Fruit fly (Drosophila melanogaster) whole organism: ENCODE data around the gene CG1271.

Experiments
- CG8478 ChIP-seq: fragments of >200 bp; optimal IDR thresholded peaks from 2 replicates; lab custom pipeline; 2018; ENCODE audit warnings: inconsistent platforms
- pan ChIP-seq: fragments of >200 bp; optimal IDR thresholded peaks from 2 replicates; lab custom pipeline; 2017

DNA sequence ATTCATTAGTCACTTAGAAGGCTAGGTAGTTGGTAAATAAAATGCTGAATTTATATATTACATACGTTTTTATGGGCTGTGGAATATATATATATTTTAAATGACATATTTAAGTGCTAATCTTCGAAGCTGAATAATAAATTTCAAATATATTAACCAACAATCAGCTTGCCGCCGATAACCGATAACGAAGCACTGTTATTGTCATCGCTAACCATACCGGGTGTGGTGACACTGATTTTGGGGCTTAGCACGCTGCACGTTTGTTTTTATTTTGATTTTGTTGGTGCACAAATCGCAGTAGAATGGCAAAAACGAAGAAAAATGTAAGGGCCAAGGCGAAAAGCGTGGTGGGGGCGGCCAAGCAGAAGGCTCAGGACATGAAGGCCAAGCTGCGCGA, 2.5 kb downstream of the CG1271 start, which contains the start of gene CG16753:
- TF ChIP-seq CG8478 (lab: Kevin White, UChicago) (no peak), pan (lab: Kevin White, UChicago) (no peak)
